Fruit fly (Drosophila melanogaster) whole organism, embryonic: ENCODE data around the gene ast.

Experiments
- Abd-B ChIP-seq: fragments of 200-800 bp; sonication (Bioruptor generic); optimal IDR thresholded peaks from 2 replicates; lab custom pipeline; 2018; ENCODE audit warnings: missing biosample characterization, mild to moderate bottlenecking, missing genetic modification characterization, moderate library complexity
- Asciz ChIP-seq: fragments of 200-800 bp; sonication (Bioruptor generic); optimal IDR thresholded peaks from 2 replicates; lab custom pipeline; 2017; ENCODE audit warnings: missing biosample characterization, mild to moderate bottlenecking, missing genetic modification characterization, missing genetic modification reagents
- Awh ChIP-seq: fragments of 200-800 bp; sonication (Bioruptor generic); IDR thresholded peaks from 2 replicates; pipeline ENCODE4, ENCODE4 v1.3.6; 2022; ENCODE audit warnings: missing biosample characterization, missing genetic modification characterization
- C15 ChIP-seq: fragments of 200-800 bp; sonication (Bioruptor generic); IDR thresholded peaks from 3 replicates; pipeline ENCODE4 v1.3.6; 2022; ENCODE audit warnings: missing biosample characterization, missing genetic modification characterization
- CG11560 ChIP-seq: fragments of 200-800 bp; sonication (Bioruptor generic); IDR thresholded peaks from 3 replicates; pipeline ENCODE4 v1.3.6; 2022; ENCODE audit warnings: missing biosample characterization, missing genetic modification characterization
- CG1529 ChIP-seq: fragments of 200-800 bp; sonication (Bioruptor generic); optimal IDR thresholded peaks from 3 replicates; lab custom pipeline; 2018; ENCODE audit warnings: missing biosample characterization, missing genetic modification characterization
- CG17361 ChIP-seq: fragments of 200-800 bp; sonication (Bioruptor generic); IDR thresholded peaks from 3 replicates; pipeline ENCODE4 v1.3.6; 2022; ENCODE audit warnings: missing biosample characterization, missing genetic modification characterization
- CG2116 ChIP-seq: fragments of 200-800 bp; sonication (Bioruptor generic); optimal IDR thresholded peaks from 3 replicates; lab custom pipeline; 2018; ENCODE audit warnings: missing biosample characterization, mild to moderate bottlenecking, missing genetic modification characterization
- CG30403 ChIP-seq: fragments of 200-800 bp; sonication (Bioruptor generic); optimal IDR thresholded peaks from 3 replicates; lab custom pipeline; 2016; ENCODE audit warnings: missing biosample characterization, missing genetic modification characterization
- CG32767 ChIP-seq: fragments of 200-800 bp; sonication (Bioruptor generic); IDR thresholded peaks from 2 replicates; pipeline ENCODE4 v1.3.6; 2022; ENCODE audit warnings: missing biosample characterization, missing genetic modification characterization
- CG5180 ChIP-seq: fragments of 200-800 bp; sonication (Bioruptor generic); optimal IDR thresholded peaks from 3 replicates; lab custom pipeline; 2017; ENCODE audit warnings: missing biosample characterization, missing genetic modification characterization, mild to moderate bottlenecking, moderate library complexity, missing genetic modification reagents
- CG5953 ChIP-seq: fragments of 200-800 bp; sonication (Bioruptor generic); IDR thresholded peaks from 2 replicates; pipeline ENCODE4 v1.3.6; 2022; ENCODE audit warnings: missing biosample characterization, missing genetic modification characterization
- CG6791 ChIP-seq: fragments of 200-800 bp; sonication (Bioruptor generic); IDR thresholded peaks from 3 replicates; pipeline ENCODE4 v1.3.6; 2022; ENCODE audit warnings: missing biosample characterization, missing genetic modification characterization; ENCODE audit not compliant: partially characterized antibody
- CG8281 ChIP-seq: fragments of 200-800 bp; sonication (Bioruptor generic); optimal IDR thresholded peaks from 2 replicates; lab custom pipeline; 2018; ENCODE audit warnings: missing biosample characterization, mild to moderate bottlenecking, missing genetic modification characterization, moderate library complexity
- CG8765 ChIP-seq: fragments of 200-800 bp; sonication (Bioruptor generic); IDR thresholded peaks from 2 replicates; pipeline ENCODE4 v1.3.6; 2022; ENCODE audit warnings: missing biosample characterization, missing genetic modification characterization
- CG9437 ChIP-seq: fragments of 200-800 bp; sonication (Bioruptor generic); optimal IDR thresholded peaks from 2 replicates; lab custom pipeline; 2018; ENCODE audit warnings: missing biosample characterization, mild to moderate bottlenecking, missing genetic modification characterization
- CG9727 ChIP-seq: fragments of 200-800 bp; sonication (Bioruptor generic); optimal IDR thresholded peaks from 3 replicates; lab custom pipeline; 2017; ENCODE audit warnings: missing biosample characterization, mild to moderate bottlenecking, missing genetic modification characterization
- CG9797 ChIP-seq: fragments of 200-800 bp; sonication (Bioruptor generic); optimal IDR thresholded peaks from 3 replicates; lab custom pipeline; 2018; ENCODE audit warnings: missing biosample characterization, mild to moderate bottlenecking, missing genetic modification characterization
- CHES-1-like ChIP-seq: fragments of 200-800 bp; sonication (Bioruptor generic); optimal IDR thresholded peaks from 2 replicates; lab custom pipeline; 2016; ENCODE audit warnings: missing biosample characterization, missing genetic modification characterization
- Camta ChIP-seq: fragments of 200-800 bp; sonication (Bioruptor generic); optimal IDR thresholded peaks from 2 replicates; lab custom pipeline; 2016; ENCODE audit warnings: missing biosample characterization, missing genetic modification characterization
- E2f2 ChIP-seq: fragments of 200-800 bp; sonication (Bioruptor generic); IDR thresholded peaks from 2 replicates; pipeline ENCODE4 v1.3.6; 2022; ENCODE audit warnings: missing biosample characterization, missing genetic modification characterization
- Eip74EF ChIP-seq, 2 experiments: fragments of 200-800 bp in 1 of 2; fragments of >200 bp in 1 of 2; sonication (Bioruptor generic) in 1 of 2; optimal IDR thresholded peaks; 2 replicates each; lab custom pipeline; 2017 to 2019; ENCODE audit warnings: missing biosample characterization in 2 of 2, missing genetic modification characterization in 2 of 2, mild to moderate bottlenecking in 1 of 2, moderate library complexity in 1 of 2
- Fer3 ChIP-seq: fragments of 200-800 bp; sonication (Bioruptor generic); optimal IDR thresholded peaks from 2 replicates; lab custom pipeline; 2018; ENCODE audit warnings: missing biosample characterization, mild to moderate bottlenecking, missing genetic modification characterization, moderate library complexity
- H2.0 ChIP-seq: fragments of 200-800 bp; sonication (Bioruptor generic); IDR thresholded peaks from 2 replicates; pipeline ENCODE4 v1.3.6; 2022; ENCODE audit warnings: missing biosample characterization, missing genetic modification characterization
- Jarid2 ChIP-seq: fragments of 200-800 bp; sonication (Bioruptor generic); optimal IDR thresholded peaks from 3 replicates; lab custom pipeline; 2017; ENCODE audit warnings: mild to moderate bottlenecking, missing biosample characterization, missing genetic modification reagents, missing genetic modification characterization
- Mad ChIP-seq: fragments of 200-800 bp; sonication (Bioruptor generic); optimal IDR thresholded peaks from 2 replicates; lab custom pipeline; 2016; ENCODE audit warnings: missing biosample characterization, missing genetic modification characterization
- Nf-YB ChIP-seq: fragments of 200-800 bp; sonication (Bioruptor generic); optimal IDR thresholded peaks from 3 replicates; lab custom pipeline; 2019; ENCODE audit warnings: missing biosample characterization, mild to moderate bottlenecking, missing genetic modification characterization, moderate library complexity
- Sry-β ChIP-seq: fragments of 200-800 bp; sonication (Bioruptor generic); optimal IDR thresholded peaks from 2 replicates; lab custom pipeline; 2018; ENCODE audit warnings: missing biosample characterization, mild to moderate bottlenecking, missing genetic modification characterization, moderate library complexity
- Tbp ChIP-seq: fragments of >200 bp; optimal IDR thresholded peaks from 2 replicates; lab custom pipeline; 2018; ENCODE audit warnings: missing biosample characterization, missing genetic modification characterization
- Vsx1 ChIP-seq: fragments of 200-800 bp; sonication (Bioruptor generic); optimal IDR thresholded peaks from 2 replicates; lab custom pipeline; 2017; ENCODE audit warnings: missing biosample characterization, mild to moderate bottlenecking, missing genetic modification characterization, missing genetic modification reagents
- ase ChIP-seq: fragments of 200-800 bp; sonication (Bioruptor generic); IDR thresholded peaks from 3 replicates; pipeline ENCODE4 v1.3.6; 2022; ENCODE audit warnings: missing biosample characterization, missing genetic modification characterization
- bab2 ChIP-seq: fragments of 200-800 bp; sonication (Bioruptor generic); optimal IDR thresholded peaks from 2 replicates; lab custom pipeline; 2016; ENCODE audit warnings: missing biosample characterization, missing genetic modification characterization
- btn ChIP-seq: fragments of 200-800 bp; sonication (Bioruptor generic); optimal IDR thresholded peaks from 2 replicates; lab custom pipeline; 2016; ENCODE audit warnings: missing biosample characterization, missing genetic modification characterization
- ci ChIP-seq: fragments of 200-800 bp; sonication (Bioruptor generic); IDR thresholded peaks from 3 replicates; pipeline ENCODE4 v1.3.6; 2022; ENCODE audit warnings: missing biosample characterization, missing genetic modification characterization
- eve ChIP-seq, 2 experiments: fragments of >200 bp; optimal IDR thresholded peaks; 2 replicates each; lab custom pipeline; 2017; ENCODE audit warnings: missing biosample characterization in 2 of 2, missing genetic modification characterization in 2 of 2
- ewg ChIP-seq: fragments of 200-800 bp; sonication (Bioruptor generic); optimal IDR thresholded peaks from 3 replicates; lab custom pipeline; 2017; ENCODE audit warnings: mild to moderate bottlenecking, missing biosample characterization, missing genetic modification reagents, missing genetic modification characterization
- fd3F ChIP-seq: fragments of 200-800 bp; sonication (Bioruptor generic); optimal IDR thresholded peaks from 2 replicates; lab custom pipeline; 2018; ENCODE audit warnings: missing biosample characterization, mild to moderate bottlenecking, missing genetic modification characterization, moderate library complexity
- hth ChIP-seq: fragments of >200 bp; optimal IDR thresholded peaks from 2 replicates; lab custom pipeline; 2017; ENCODE audit warnings: inconsistent platforms
- inv ChIP-seq: fragments of 200-800 bp; sonication (Bioruptor generic); IDR thresholded peaks from 2 replicates; pipeline ENCODE4 v1.3.6; 2022; ENCODE audit warnings: missing biosample characterization, missing genetic modification characterization; ENCODE audit not compliant: partially characterized antibody
- lbe ChIP-seq: fragments of 200-800 bp; sonication (Bioruptor generic); optimal IDR thresholded peaks from 2 replicates; lab custom pipeline; 2016; ENCODE audit warnings: missing biosample characterization, mild to moderate bottlenecking, missing genetic modification characterization
- org-1 ChIP-seq: fragments of 200-800 bp; sonication (Bioruptor generic); optimal IDR thresholded peaks from 2 replicates; lab custom pipeline; 2017; ENCODE audit warnings: missing biosample characterization, missing genetic modification characterization
- seq ChIP-seq: fragments of 200-800 bp; sonication (Bioruptor generic); IDR thresholded peaks from 2 replicates; pipeline ENCODE4 v1.3.6; 2022; ENCODE audit warnings: missing biosample characterization, missing genetic modification characterization
- sim ChIP-seq: fragments of 200-800 bp; sonication (Bioruptor generic); IDR thresholded peaks from 2 replicates; pipeline ENCODE4 v1.3.6; 2022; ENCODE audit warnings: missing biosample characterization, missing genetic modification characterization
- sisA ChIP-seq: fragments of 200-800 bp; sonication (Bioruptor generic); IDR thresholded peaks from 2 replicates; pipeline ENCODE4 v1.3.6; 2022; ENCODE audit warnings: missing biosample characterization, missing genetic modification characterization
- sna ChIP-seq: fragments of 200-800 bp; sonication (Bioruptor generic); IDR thresholded peaks from 2 replicates; pipeline ENCODE4 v1.3.6; 2022; ENCODE audit warnings: missing biosample characterization, missing genetic modification characterization; ENCODE audit not compliant: partially characterized antibody
- ssp ChIP-seq: fragments of 200-800 bp; sonication (Bioruptor generic); IDR thresholded peaks from 2 replicates; pipeline ENCODE4 v1.3.6; 2022; ENCODE audit warnings: missing biosample characterization, missing genetic modification characterization
- tio ChIP-seq: fragments of 200-800 bp; sonication (Bioruptor generic); optimal IDR thresholded peaks from 2 replicates; lab custom pipeline; 2017; ENCODE audit warnings: missing biosample characterization, missing genetic modification characterization, inconsistent platforms
- unc-4 ChIP-seq: fragments of 200-800 bp; sonication (Bioruptor generic); IDR thresholded peaks from 2 replicates; pipeline ENCODE4 v1.3.6; 2022; ENCODE audit warnings: missing biosample characterization, missing genetic modification characterization; ENCODE audit not compliant: partially characterized antibody

ast gene

DNA sequence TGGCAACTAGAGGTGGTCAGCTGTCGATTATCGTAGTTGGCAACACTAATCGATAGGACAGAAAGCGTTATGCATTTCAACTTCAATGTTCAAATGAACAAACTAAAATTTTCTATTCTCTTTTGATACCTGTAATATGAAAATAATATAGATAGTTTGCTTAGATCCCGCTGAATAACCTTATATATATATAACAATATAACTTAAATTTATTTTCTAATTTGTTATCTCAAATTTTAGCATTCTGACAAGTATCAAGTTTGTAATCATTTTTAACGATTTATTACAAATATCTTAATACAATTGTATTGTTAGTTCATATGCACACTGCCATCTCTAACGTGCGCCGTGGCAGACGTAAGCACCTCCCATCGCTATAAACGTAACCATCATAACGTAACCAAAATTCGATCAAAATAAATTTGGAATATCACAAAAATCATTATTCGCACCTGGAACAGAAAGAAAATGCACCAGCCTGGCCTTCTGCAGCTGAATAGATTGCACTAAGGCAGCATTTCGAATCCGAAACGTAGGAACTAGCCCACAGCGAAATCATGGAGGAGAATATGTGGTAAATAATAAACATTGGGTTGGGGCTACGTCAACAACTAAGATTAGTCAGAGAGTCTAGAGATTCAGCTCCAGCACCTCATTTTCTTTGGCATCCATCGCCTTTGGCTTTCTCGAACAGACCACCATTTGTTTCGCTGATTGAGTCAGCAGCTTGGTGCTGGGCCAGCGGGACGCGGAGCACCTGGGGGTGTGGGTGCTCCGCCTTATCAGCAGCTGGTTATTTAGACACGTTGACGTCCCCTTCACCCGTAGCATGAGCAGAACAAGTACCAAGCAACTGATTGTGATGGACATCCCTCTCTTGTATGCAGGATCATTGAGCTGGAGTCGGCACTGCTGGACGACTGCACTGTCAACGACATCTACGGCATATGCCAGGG is 51.5 kb downstream of the ast start, which contains the start of the genes Pino and TBC1D23 (continued):
- peak; percentile 34; the same call in 1 of the 2 replicates for TF ChIP-seq E2f2 (GFP tag; lab: Robert Waterston, UW)
- no peak for TF ChIP-seq Tbp
- peak; percentile 30 for TF ChIP-seq CG1529 (GFP tag; lab: Kevin White, UChicago)
- TF ChIP-seq ssp (GFP tag; lab: Robert Waterston, UW) = peak; percentile 54
- peak; percentile 74 for TF ChIP-seq Abd-B
- peak; percentile 26 for TF ChIP-seq Camta (GFP tag; lab: Kevin White, UChicago)
- peak; percentile 41 for TF ChIP-seq Nf-YB (GFP tag; lab: Kevin White, UChicago)
- peak; percentile 19 for TF ChIP-seq Vsx1
- no peak for TF ChIP-seq btn (GFP tag; lab: Kevin White, UChicago)
- TF ChIP-seq C15 (GFP tag; lab: Robert Waterston, UW) = peak; percentile 36; the same call in 1 of the 3 replicates
- TF ChIP-seq sisA (GFP tag; lab: Robert Waterston, UW) = peak; percentile 59
- peak; percentile 31 for TF ChIP-seq Mad (GFP tag; lab: Kevin White, UChicago)
- TF ChIP-seq bab2 (GFP tag; lab: Kevin White, UChicago) = peak; percentile 62
- TF ChIP-seq CG5953 (GFP tag; lab: Robert Waterston, UW) = no peak
- no peak for TF ChIP-seq sim (GFP tag; lab: Robert Waterston, UW)
- no peak for TF ChIP-seq Eip74EF (GFP tag; optimal IDR thresholded peaks at IDR 0.05; lab: Kevin White, UChicago)
- no peak for TF ChIP-seq seq (GFP tag; lab: Robert Waterston, UW)
- peak; percentile 86 for TF ChIP-seq CG30403 (GFP tag; lab: Kevin White, UChicago)
- no peak; the same call in 1 of the 2 replicates for TF ChIP-seq CG8765
- peak; percentile 66 for TF ChIP-seq CG9727 (GFP tag; lab: Kevin White, UChicago)
- TF ChIP-seq Awh (GFP tag; lab: Robert Waterston, UW) = peak; percentile 55; the same call in 1 of the 2 replicates
- TF ChIP-seq lbe (GFP tag; lab: Kevin White, UChicago) = peak; percentile 37
- TF ChIP-seq ci = no peak
- TF ChIP-seq Asciz (GFP tag; lab: Kevin White, UChicago) = peak; percentile 19
- TF ChIP-seq sna (GFP tag; lab: Robert Waterston, UW) = peak; percentile 34; the same call in 1 of the 2 replicates
- TF ChIP-seq unc-4 = peak; percentile 67
- TF ChIP-seq ase (GFP tag; lab: Robert Waterston, UW) = no peak
- peak; percentile 21 for TF ChIP-seq org-1 (GFP tag; lab: Kevin White, UChicago)
- TF ChIP-seq CG11560 (tag; lab: Robert Waterston, UW) = peak; percentile 91
- peak; percentile 53 for TF ChIP-seq inv
- TF ChIP-seq CG2116 (GFP tag; lab: Kevin White, UChicago) = peak; percentile 75
- TF ChIP-seq hth (lab: Kevin White, UChicago) = no peak
- peak; percentile 1 for TF ChIP-seq CG9797 (GFP tag; lab: Kevin White, UChicago)
- TF ChIP-seq Jarid2 (GFP tag; lab: Kevin White, UChicago) = no peak
- TF ChIP-seq CG9437 = peak; percentile 100
- TF ChIP-seq CG32767 (GFP tag; lab: Robert Waterston, UW) = no peak; the same call in 1 of the 2 replicates
- TF ChIP-seq CG5180 (GFP tag; lab: Kevin White, UChicago) = no peak
- TF ChIP-seq CG8281 = peak; percentile 38
- no peak for TF ChIP-seq Sry-β (GFP tag; lab: Kevin White, UChicago)
- TF ChIP-seq H2.0 (GFP tag; lab: Robert Waterston, UW) = peak; percentile 68
- no peak for TF ChIP-seq eve (GFP tag; optimal IDR thresholded peaks at IDR 0.05; lab: Kevin White, UChicago)
- TF ChIP-seq fd3F (GFP tag; lab: Kevin White, UChicago) = peak; percentile 47
- TF ChIP-seq tio (GFP tag; lab: Kevin White, UChicago) = no peak
- peak; percentile 56; the same call in 1 of the 3 replicates for TF ChIP-seq CG6791 (GFP tag; lab: Robert Waterston, UW)
- peak; percentile 59 for TF ChIP-seq Fer3 (tag; lab: Kevin White, UChicago)
- peak; percentile 85 for TF ChIP-seq CG17361 (GFP tag; lab: Robert Waterston, UW)
- TF ChIP-seq ewg (GFP tag; lab: Kevin White, UChicago) = peak; percentile 32
- TF ChIP-seq CHES-1-like (GFP tag; lab: Kevin White, UChicago) = no peak
